Worm (Caenorhabditis elegans) whole organism, early embryonic: Measurements from ENCODE around the gene F54A3.6.
"Not testable (repeated sequence)": the region's sequence is repeated elsewhere in the genome, so short reads cannot be mapped to it uniquely, and the experiment has no call there.

ENCODE experiments used
- B0310.2 ChIP-seq: sonication (generic microtip); optimal IDR thresholded peaks from 2 replicates; lab custom pipeline; 2016; ENCODE audit warnings: mild to moderate bottlenecking, missing genetic modification characterization, missing compliant biosample characterization
- ama-1 ChIP-seq: fragments of 150-350 bp; optimal IDR thresholded peaks from 2 replicates; lab custom pipeline; 2014
- flt-1 ChIP-seq: fragments of 200-800 bp; sonication (Bioruptor generic); IDR thresholded peaks from 2 replicates; pipeline ENCODE4 v1.3.6; 2022; ENCODE audit warnings: missing genetic modification characterization, missing compliant biosample characterization
- hmbx-1 ChIP-seq: sonication (generic microtip); optimal IDR thresholded peaks from 2 replicates; lab custom pipeline; 2016; ENCODE audit warnings: mild to moderate bottlenecking, missing genetic modification characterization, missing compliant biosample characterization
- hmg-4 ChIP-seq: fragments of 200-800 bp; sonication (Bioruptor generic); optimal IDR thresholded peaks from 2 replicates; lab custom pipeline; 2018; ENCODE audit warnings: mild to moderate bottlenecking, missing genetic modification characterization, missing compliant biosample characterization
- hnd-1 ChIP-seq: sonication (generic microtip); optimal IDR thresholded peaks from 2 replicates; lab custom pipeline; 2016; ENCODE audit warnings: missing genetic modification characterization, missing compliant biosample characterization
- pes-1 ChIP-seq: fragments of 200-800 bp; sonication (Bioruptor generic); IDR thresholded peaks from 2 replicates; pipeline ENCODE4 v1.3.6; 2022; ENCODE audit warnings: missing genetic modification reagents, missing genetic modification characterization, missing compliant biosample characterization
- scrt-1 ChIP-seq: fragments of 200-800 bp; sonication (Bioruptor generic); IDR thresholded peaks from 2 replicates; pipeline ENCODE4 v1.3.6; 2022; ENCODE audit warnings: missing genetic modification characterization, missing compliant biosample characterization
- sea-1 ChIP-seq: fragments of 200-800 bp; sonication (Bioruptor generic); conservative IDR thresholded peaks from 2 replicates; pipeline ENCODE4 v1.3.6; 2022; ENCODE audit warnings: missing genetic modification characterization, missing compliant biosample characterization
- tbx-11 ChIP-seq: fragments of 200-800 bp; sonication (Bioruptor generic); IDR thresholded peaks from 2 replicates; pipeline ENCODE4 v1.3.6; 2022; ENCODE audit warnings: missing genetic modification characterization, missing compliant biosample characterization
- tbx-37 ChIP-seq: fragments of 200-800 bp; sonication (Bioruptor generic); conservative IDR thresholded peaks from 2 replicates; pipeline ENCODE4 v1.3.6; 2022; ENCODE audit warnings: missing genetic modification reagents, missing genetic modification characterization, missing compliant biosample characterization
- tra-4 ChIP-seq: sonication (generic microtip); optimal IDR thresholded peaks from 2 replicates; lab custom pipeline; 2017; ENCODE audit warnings: missing genetic modification characterization, missing compliant biosample characterization

DNA sequence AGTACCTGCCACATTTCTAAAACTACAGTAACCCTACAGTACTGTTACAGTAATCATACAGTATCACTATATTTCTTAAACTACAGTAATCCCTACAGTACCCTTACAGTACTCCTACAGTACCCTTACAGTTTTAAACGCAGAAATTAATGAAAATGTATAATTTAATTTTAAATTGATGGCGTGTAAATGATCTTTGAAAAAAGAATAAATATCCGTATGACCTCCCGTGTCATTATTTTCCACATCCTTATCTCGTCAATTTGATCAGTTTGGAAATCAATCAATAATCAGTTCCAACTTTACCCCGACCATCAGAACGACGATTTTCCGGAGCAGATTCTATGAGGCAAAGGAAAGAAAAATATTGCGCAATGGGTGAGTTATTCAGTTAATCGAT, 22.6 kb upstream of the F54A3.6 start, which contains the start of gene K09F6.3:
- not testable (repeated sequence) for TF ChIP-seq sea-1 (GFP tag; lab: Robert Waterston, UW); ama-1 (lab: Kevin White, UChicago); tbx-11 (GFP tag; lab: Robert Waterston, UW); pes-1; flt-1; hmbx-1; tbx-37 (GFP tag; lab: Robert Waterston, UW); scrt-1; hmg-4; hnd-1 (tag; lab: Kevin White, UChicago); tra-4 (tag; lab: Kevin White, UChicago); B0310.2 (tag; lab: Kevin White, UChicago)
